ENCODE assay signal across 1 fruit fly cellular context in genomic region chr3R:10168483-10169064, dm6.
A peak's percentile ranks its signal among the peaks of the same experiment; 100 is the strongest.
TF ChIP-seq lines count a peak whose summit lies in the region.

No protein-coding gene starts in this region.

TF ChIP-seq in whole organism, embryonic, 481 proteins besides CTCF, POLR2A, EP300 and RAD21 (continued from another document and continues in another):
- no peak for TF ChIP-seq CG6683 (GFP tag; optimal IDR thresholded peaks at IDR 0.05; lab: Kevin White, UChicago)
- TF ChIP-seq Opbp (GFP tag; IDR thresholded peaks at IDR 0.05; lab: Robert Waterston, UW; ENCODE audit: partially characterized antibody), result no peak
- no peak for TF ChIP-seq CG7928 (GFP tag; optimal IDR thresholded peaks at IDR 0.05; lab: Kevin White, UChicago)
- TF ChIP-seq CG1529 (GFP tag; optimal IDR thresholded peaks at IDR 0.05; lab: Kevin White, UChicago), result no peak
- TF ChIP-seq CG18599 (GFP tag; optimal IDR thresholded peaks at IDR 0.05; lab: Kevin White, UChicago), result no peak
- TF ChIP-seq Atf-2 (GFP tag; optimal IDR thresholded peaks at IDR 0.05; lab: Kevin White, UChicago), result peak; percentile 15
- no peak for TF ChIP-seq cad (GFP tag; optimal IDR thresholded peaks at IDR 0.05; lab: Kevin White, UChicago)
- no peak for TF ChIP-seq crp (GFP tag; optimal IDR thresholded peaks at IDR 0.05; lab: Kevin White, UChicago)
- TF ChIP-seq H2.0 (GFP tag; IDR thresholded peaks at IDR 0.05; lab: Robert Waterston, UW), result peak; percentile 59; the same call in 1 of the 2 replicates
- no peak for TF ChIP-seq ato (GFP tag; IDR thresholded peaks at IDR 0.05; lab: Robert Waterston, UW; ENCODE audit: partially characterized antibody)
- no peak for TF ChIP-seq pnt (GFP tag; optimal IDR thresholded peaks at IDR 0.05; lab: Kevin White, UChicago)
- TF ChIP-seq caup (GFP tag; optimal IDR thresholded peaks at IDR 0.05; lab: Kevin White, UChicago; ENCODE audit: severe bottlenecking), result no peak
- no peak for TF ChIP-seq CG5953 (GFP tag; IDR thresholded peaks at IDR 0.05; lab: Robert Waterston, UW)
- TF ChIP-seq h (optimal IDR thresholded peaks at IDR 0.05; lab: Kevin White, UChicago), result no peak
- TF ChIP-seq mld (GFP tag; IDR thresholded peaks at IDR 0.05; lab: Robert Waterston, UW; ENCODE audit: partially characterized antibody), result no peak
- no peak for TF ChIP-seq C15 (GFP tag; IDR thresholded peaks at IDR 0.05; lab: Robert Waterston, UW)
- no peak for TF ChIP-seq CG11723 (GFP tag; optimal IDR thresholded peaks at IDR 0.05; lab: Kevin White, UChicago)
- no peak for TF ChIP-seq her (GFP tag; optimal IDR thresholded peaks at IDR 0.05; lab: Kevin White, UChicago)
- TF ChIP-seq cwo (GFP tag; optimal IDR thresholded peaks at IDR 0.05; lab: Kevin White, UChicago), result peak; percentile 14
- TF ChIP-seq en (GFP tag; optimal IDR thresholded peaks at IDR 0.05; lab: Kevin White, UChicago), result no peak
- no peak for TF ChIP-seq CG15479 (GFP tag; optimal IDR thresholded peaks at IDR 0.05; lab: Kevin White, UChicago)
- no peak for TF ChIP-seq CG1832 (GFP tag; optimal IDR thresholded peaks at IDR 0.05; lab: Kevin White, UChicago)
- no peak for TF ChIP-seq CG11504 (tag; optimal IDR thresholded peaks at IDR 0.05; lab: Kevin White, UChicago)
- TF ChIP-seq lov (optimal IDR thresholded peaks at IDR 0.05; lab: Kevin White, UChicago), result no peak
- TF ChIP-seq lov (GFP tag; IDR thresholded peaks at IDR 0.05; lab: Robert Waterston, UW), result no peak
- TF ChIP-seq sug (tag; optimal IDR thresholded peaks at IDR 0.05; lab: Kevin White, UChicago), result no peak
- TF ChIP-seq E2f1 (GFP tag; IDR thresholded peaks at IDR 0.05; lab: Robert Waterston, UW), result no peak
- TF ChIP-seq Gug (GFP tag; IDR thresholded peaks at IDR 0.05; lab: Robert Waterston, UW), result no peak
- no peak for TF ChIP-seq CG4424 (GFP tag; optimal IDR thresholded peaks at IDR 0.05; lab: Kevin White, UChicago)
- TF ChIP-seq Ravus (GFP tag; IDR thresholded peaks at IDR 0.05; lab: Robert Waterston, UW), result no peak; the same call in 1 of the 2 replicates
- TF ChIP-seq pum (GFP tag; optimal IDR thresholded peaks at IDR 0.05; lab: Kevin White, UChicago), result no peak
- TF ChIP-seq insv (GFP tag; optimal IDR thresholded peaks at IDR 0.05; lab: Kevin White, UChicago), result no peak
- no peak for TF ChIP-seq exex (tag; optimal IDR thresholded peaks at IDR 0.05; lab: Kevin White, UChicago)
- no peak for TF ChIP-seq Dip2 (GFP tag; IDR thresholded peaks at IDR 0.05; lab: Robert Waterston, UW)
- no peak for TF ChIP-seq Bdp1 (GFP tag; optimal IDR thresholded peaks at IDR 0.05; lab: Kevin White, UChicago)
- peak; percentile 13 for TF ChIP-seq ewg (GFP tag; optimal IDR thresholded peaks at IDR 0.05; lab: Kevin White, UChicago)
- TF ChIP-seq CG9437 (GFP tag; optimal IDR thresholded peaks at IDR 0.05; lab: Kevin White, UChicago), result no peak
- no peak for TF ChIP-seq Dll (GFP tag; IDR thresholded peaks at IDR 0.05; lab: Robert Waterston, UW; ENCODE audit: partially characterized antibody)
- no peak for TF ChIP-seq nerfin-2 (GFP tag; IDR thresholded peaks at IDR 0.05; lab: Robert Waterston, UW; ENCODE audit: partially characterized antibody)
- TF ChIP-seq CG31224 (GFP tag; IDR thresholded peaks at IDR 0.05; lab: Robert Waterston, UW), result peak; percentile 44; the same call in 1 of the 2 replicates
- TF ChIP-seq prd (optimal IDR thresholded peaks at IDR 0.05; lab: Kevin White, UChicago), result no peak
- peak; percentile 26; the same call in 2 of the 3 replicates for TF ChIP-seq prd (GFP tag; IDR thresholded peaks at IDR 0.05; lab: Robert Waterston, UW)
- TF ChIP-seq knrl (GFP tag; IDR thresholded peaks at IDR 0.05; lab: Robert Waterston, UW; ENCODE audit: partially characterized antibody), result no peak
- peak; percentile 15 for TF ChIP-seq Side (GFP tag; optimal IDR thresholded peaks at IDR 0.05; lab: Kevin White, UChicago)
- no peak for TF ChIP-seq CG9727 (GFP tag; optimal IDR thresholded peaks at IDR 0.05; lab: Kevin White, UChicago)
- TF ChIP-seq ranshi (GFP tag; IDR thresholded peaks at IDR 0.05; lab: Robert Waterston, UW), result no peak
- TF ChIP-seq pan (optimal IDR thresholded peaks at IDR 0.05; lab: Kevin White, UChicago), result no peak
- peak in 1 of 2 experiments; percentile 35 for TF ChIP-seq pan (GFP tag; optimal IDR thresholded peaks at IDR 0.05 in 1 of 2, IDR thresholded peaks at IDR 0.05 in 1 of 2)
- TF ChIP-seq crol (GFP tag; IDR thresholded peaks at IDR 0.05; lab: Robert Waterston, UW), result no peak
- peak; percentile 17 for TF ChIP-seq gsb-n (tag; optimal IDR thresholded peaks at IDR 0.05; lab: Kevin White, UChicago)
- TF ChIP-seq CG6854 (GFP tag; optimal IDR thresholded peaks at IDR 0.05; lab: Kevin White, UChicago), result no peak
- TF ChIP-seq Neu2 (GFP tag; optimal IDR thresholded peaks at IDR 0.05; lab: Kevin White, UChicago; ENCODE audit: borderline replicate concordance), result no peak
- no peak for TF ChIP-seq Scr (GFP tag; IDR thresholded peaks at IDR 0.05; lab: Robert Waterston, UW; ENCODE audit: partially characterized antibody)
- peak; percentile 25 for TF ChIP-seq B-H2 (GFP tag; optimal IDR thresholded peaks at IDR 0.05; lab: Kevin White, UChicago)
- peak; percentile 62; the same call in 1 of the 3 replicates for TF ChIP-seq CG11456 (GFP tag; IDR thresholded peaks at IDR 0.05; lab: Robert Waterston, UW)
- peak; percentile 71 for TF ChIP-seq CG11696 (GFP tag; IDR thresholded peaks at IDR 0.05; lab: Robert Waterston, UW)
- TF ChIP-seq CG17328 (GFP tag; IDR thresholded peaks at IDR 0.05; lab: Robert Waterston, UW), result peak; percentile 18; the same call in 1 of the 2 replicates
- TF ChIP-seq Chrac-16 (GFP tag; optimal IDR thresholded peaks at IDR 0.05; lab: Kevin White, UChicago), result peak; percentile 4
- TF ChIP-seq pzg (GFP tag; optimal IDR thresholded peaks at IDR 0.05; lab: Kevin White, UChicago), result no peak
- TF ChIP-seq GATAe (GFP tag; conservative IDR thresholded peaks at IDR 0.05; lab: Robert Waterston, UW), result no peak
- no peak for TF ChIP-seq CG3995 (GFP tag; optimal IDR thresholded peaks at IDR 0.05; lab: Kevin White, UChicago)
- TF ChIP-seq Hand (GFP tag; optimal IDR thresholded peaks at IDR 0.05; lab: Kevin White, UChicago), result peak; percentile 10
- TF ChIP-seq Meics (GFP tag; optimal IDR thresholded peaks at IDR 0.05; lab: Kevin White, UChicago), result peak; percentile 34
- no peak for TF ChIP-seq CG17186 (GFP tag; optimal IDR thresholded peaks at IDR 0.05; lab: Kevin White, UChicago)
- no peak for TF ChIP-seq MBD-R2 (GFP tag; IDR thresholded peaks at IDR 0.05; lab: Robert Waterston, UW)
- TF ChIP-seq Aef1 (GFP tag; IDR thresholded peaks at IDR 0.05; lab: Robert Waterston, UW), result no peak
- no peak for TF ChIP-seq CG13287 (GFP tag; IDR thresholded peaks at IDR 0.05; lab: Robert Waterston, UW; ENCODE audit: partially characterized antibody)
- peak; percentile 7 for TF ChIP-seq jumu (GFP tag; optimal IDR thresholded peaks at IDR 0.05; lab: Kevin White, UChicago)
- TF ChIP-seq al (GFP tag; IDR thresholded peaks at IDR 0.05; lab: Robert Waterston, UW), result no peak
- no peak for TF ChIP-seq Atf3 (GFP tag; optimal IDR thresholded peaks at IDR 0.05; lab: Kevin White, UChicago)
- peak; percentile 41 for TF ChIP-seq schlank (tag; optimal IDR thresholded peaks at IDR 0.05; lab: Kevin White, UChicago)
- TF ChIP-seq trh (GFP tag; optimal IDR thresholded peaks at IDR 0.05; lab: Kevin White, UChicago), result no peak
- TF ChIP-seq CG12299 (tag; optimal IDR thresholded peaks at IDR 0.05; lab: Kevin White, UChicago), result peak; percentile 32
- peak; percentile 32 for TF ChIP-seq NK7.1 (GFP tag; optimal IDR thresholded peaks at IDR 0.05; lab: Kevin White, UChicago)
- TF ChIP-seq CG17568 (GFP tag; optimal IDR thresholded peaks at IDR 0.05; lab: Kevin White, UChicago), result peak; percentile 20
- TF ChIP-seq mam (GFP tag; optimal IDR thresholded peaks at IDR 0.05; lab: Kevin White, UChicago), result peak; percentile 32
- no peak for TF ChIP-seq fd102C (GFP tag; optimal IDR thresholded peaks at IDR 0.05; lab: Kevin White, UChicago)
- no peak for TF ChIP-seq gsb (GFP tag; IDR thresholded peaks at IDR 0.05; lab: Robert Waterston, UW)
- TF ChIP-seq CG13775 (GFP tag; optimal IDR thresholded peaks at IDR 0.05; lab: Kevin White, UChicago), result peak; percentile 10
- TF ChIP-seq Nf-YA (GFP tag; IDR thresholded peaks at IDR 0.05; lab: Robert Waterston, UW), result no peak
- TF ChIP-seq Bgb (GFP tag; IDR thresholded peaks at IDR 0.05; lab: Robert Waterston, UW; ENCODE audit: partially characterized antibody), result no peak
- TF ChIP-seq hkb (optimal IDR thresholded peaks at IDR 0.05; lab: Kevin White, UChicago), result no peak
- 0 out of 2 replicates have a peak, but pooled peaks have one; percentile 17 for TF ChIP-seq hkb (GFP tag; IDR thresholded peaks at IDR 0.05; lab: Robert Waterston, UW)
- TF ChIP-seq vnd (GFP tag; IDR thresholded peaks at IDR 0.05; lab: Robert Waterston, UW; ENCODE audit: partially characterized antibody), result no peak
- no peak for TF ChIP-seq CG34376 (GFP tag; optimal IDR thresholded peaks at IDR 0.05; lab: Kevin White, UChicago)
- TF ChIP-seq Elba2 (GFP tag; optimal IDR thresholded peaks at IDR 0.05; lab: Kevin White, UChicago), result no peak
- TF ChIP-seq CG6654 (GFP tag; optimal IDR thresholded peaks at IDR 0.05; lab: Kevin White, UChicago), result no peak
- no peak for TF ChIP-seq pb (GFP tag; optimal IDR thresholded peaks at IDR 0.05; lab: Kevin White, UChicago)
- peak; percentile 52; the same call in 1 of the 3 replicates for TF ChIP-seq CG11695 (GFP tag; IDR thresholded peaks at IDR 0.05; lab: Robert Waterston, UW)
- no peak for TF ChIP-seq Six4 (GFP tag; optimal IDR thresholded peaks at IDR 0.05; lab: Kevin White, UChicago)
- no peak for TF ChIP-seq CG12942 (GFP tag; optimal IDR thresholded peaks at IDR 0.05; lab: Kevin White, UChicago)
- TF ChIP-seq row (GFP tag; IDR thresholded peaks at IDR 0.05; lab: Robert Waterston, UW), result peak; percentile 51; the same call in 2 of the 3 replicates
- no peak for TF ChIP-seq Doc3 (GFP tag; IDR thresholded peaks at IDR 0.05; lab: Robert Waterston, UW; ENCODE audit: partially characterized antibody)
- peak; percentile 40 for TF ChIP-seq CG15696 (tag; optimal IDR thresholded peaks at IDR 0.05; lab: Kevin White, UChicago)
- no peak for TF ChIP-seq disco-r (GFP tag; optimal IDR thresholded peaks at IDR 0.05; lab: Kevin White, UChicago)
- TF ChIP-seq Spps (tag; optimal IDR thresholded peaks at IDR 0.05; lab: Kevin White, UChicago), result no peak
- peak; percentile 26 for TF ChIP-seq CG8388 (GFP tag; optimal IDR thresholded peaks at IDR 0.05; lab: Kevin White, UChicago)
- no peak for TF ChIP-seq Oaz (GFP tag; IDR thresholded peaks at IDR 0.05; lab: Robert Waterston, UW)
- no peak for TF ChIP-seq eve (GFP tag; optimal IDR thresholded peaks at IDR 0.05; lab: Kevin White, UChicago)
- peak; percentile 19 for TF ChIP-seq fu2 (GFP tag; optimal IDR thresholded peaks at IDR 0.05; lab: Kevin White, UChicago)
- no peak for TF ChIP-seq dan (GFP tag; IDR thresholded peaks at IDR 0.05; lab: Robert Waterston, UW)
- TF ChIP-seq CG3726 (GFP tag; IDR thresholded peaks at IDR 0.05; lab: Robert Waterston, UW), result no peak
- no peak for TF ChIP-seq Adf1 (GFP tag; IDR thresholded peaks at IDR 0.05; lab: Robert Waterston, UW)
- no peak for TF ChIP-seq sens-2 (GFP tag; IDR thresholded peaks at IDR 0.05; lab: Robert Waterston, UW)
- TF ChIP-seq CG13296 (GFP tag; optimal IDR thresholded peaks at IDR 0.05; lab: Kevin White, UChicago), result peak; percentile 6
- TF ChIP-seq Sry-β (GFP tag; optimal IDR thresholded peaks at IDR 0.05; lab: Kevin White, UChicago), result no peak
- no peak for TF ChIP-seq dati (GFP tag; IDR thresholded peaks at IDR 0.05; lab: Robert Waterston, UW)
- TF ChIP-seq lola (GFP tag; optimal IDR thresholded peaks at IDR 0.05; lab: Kevin White, UChicago), result no peak
- peak; percentile 37 for TF ChIP-seq CG12155 (GFP tag; optimal IDR thresholded peaks at IDR 0.05; lab: Kevin White, UChicago)
- peak; percentile 22 for TF ChIP-seq ATbp (GFP tag; optimal IDR thresholded peaks at IDR 0.05; lab: Kevin White, UChicago)
- no peak for TF ChIP-seq bowl (GFP tag; IDR thresholded peaks at IDR 0.05; lab: Robert Waterston, UW)
- TF ChIP-seq CG10543 (GFP tag; optimal IDR thresholded peaks at IDR 0.05; lab: Kevin White, UChicago), result peak; percentile 16
- TF ChIP-seq CG4617 (GFP tag; optimal IDR thresholded peaks at IDR 0.05; lab: Kevin White, UChicago; ENCODE audit: borderline replicate concordance), result no peak
- TF ChIP-seq tin (GFP tag; optimal IDR thresholded peaks at IDR 0.05; lab: Kevin White, UChicago), result no peak
- TF ChIP-seq NFAT (GFP tag; IDR thresholded peaks at IDR 0.05; lab: Robert Waterston, UW), result no peak
- peak; percentile 44 for TF ChIP-seq tio (GFP tag; optimal IDR thresholded peaks at IDR 0.05; lab: Kevin White, UChicago)
- TF ChIP-seq lbe (GFP tag; optimal IDR thresholded peaks at IDR 0.05; lab: Kevin White, UChicago), result peak; percentile 6
- no peak for TF ChIP-seq CG2199 (GFP tag; IDR thresholded peaks at IDR 0.05; lab: Robert Waterston, UW)
- no peak for TF ChIP-seq sim (GFP tag; IDR thresholded peaks at IDR 0.05; lab: Robert Waterston, UW)
- TF ChIP-seq CG11247 (GFP tag; IDR thresholded peaks at IDR 0.05; lab: Robert Waterston, UW), result no peak
- TF ChIP-seq Mad (GFP tag; optimal IDR thresholded peaks at IDR 0.05; lab: Kevin White, UChicago), result no peak
- TF ChIP-seq CG6791 (GFP tag; IDR thresholded peaks at IDR 0.05; lab: Robert Waterston, UW; ENCODE audit: partially characterized antibody), result no peak
- no peak for TF ChIP-seq CG7963 (GFP tag; IDR thresholded peaks at IDR 0.05; lab: Robert Waterston, UW; ENCODE audit: partially characterized antibody)
- no peak for TF ChIP-seq Sry-δ (GFP tag; optimal IDR thresholded peaks at IDR 0.05; lab: Kevin White, UChicago)
- TF ChIP-seq amos (GFP tag; IDR thresholded peaks at IDR 0.05; lab: Robert Waterston, UW; ENCODE audit: partially characterized antibody), result no peak
- TF ChIP-seq NfI (GFP tag; optimal IDR thresholded peaks at IDR 0.05; lab: Kevin White, UChicago), result peak; percentile 28
- peak; percentile 45 for TF ChIP-seq lab (GFP tag; optimal IDR thresholded peaks at IDR 0.05; lab: Kevin White, UChicago)
- 0 out of 2 replicates have a peak, but pooled peaks have one; percentile 9 for TF ChIP-seq Drgx (GFP tag; IDR thresholded peaks at IDR 0.05; lab: Robert Waterston, UW)
- TF ChIP-seq ash1 (GFP tag; optimal IDR thresholded peaks at IDR 0.05; lab: Kevin White, UChicago), result no peak
- no peak for TF ChIP-seq fru (optimal IDR thresholded peaks at IDR 0.05; lab: Kevin White, UChicago)
- TF ChIP-seq Jarid2 (GFP tag; optimal IDR thresholded peaks at IDR 0.05; lab: Kevin White, UChicago), result no peak
- TF ChIP-seq CG10209 (GFP tag; optimal IDR thresholded peaks at IDR 0.05; lab: Kevin White, UChicago), result peak; percentile 21
- TF ChIP-seq Eip74EF (GFP tag; optimal IDR thresholded peaks at IDR 0.05; lab: Kevin White, UChicago), result no peak
- peak; percentile 48 for TF ChIP-seq Oli (tag; optimal IDR thresholded peaks at IDR 0.05; lab: Kevin White, UChicago)
